Worm (Caenorhabditis elegans): Measurements from ENCODE around the gene nhr-133.

nhr-133 gene

ce11 chrV:2244751-2245150 is 32.8 kb upstream of the nhr-133 start, which contains the start of gene cyp-33C5:
TSS of gene cyp-33C5 (plus strand) at chrV:2245004.
- TF ChIP-seq unc-55 (GFP tag; optimal IDR thresholded peaks at IDR 0.05) (peak; percentile 2), fos-1 (tag; optimal IDR thresholded peaks at IDR 0.05) (peak; percentile 44), nhr-237 (tag; optimal IDR thresholded peaks at IDR 0.05) (no peak), sma-9 (GFP tag; optimal IDR thresholded peaks at IDR 0.05) (peak; percentile 74), sma-9 (tag; optimal IDR thresholded peaks at IDR 0.05) (no peak), nhr-129 (tag; optimal IDR thresholded peaks at IDR 0.05) (peak; percentile 26), gmeb-1 (tag; optimal IDR thresholded peaks at IDR 0.05) (peak; percentile 28), F13H6.1 (tag; optimal IDR thresholded peaks at IDR 0.05) (no peak), mab-5 (tag; optimal IDR thresholded peaks at IDR 0.05) (no peak), ama-1 (optimal IDR thresholded peaks at IDR 0.05) (no peak), skn-1 (tag; optimal IDR thresholded peaks at IDR 0.05) (no peak), lin-39 (tag; optimal IDR thresholded peaks at IDR 0.05) (no peak), sma-3 (GFP tag; optimal IDR thresholded peaks at IDR 0.05) (peak; percentile 5)

- no peak for TF ChIP-seq dmd-4 (tag; optimal IDR thresholded peaks at IDR 0.05)
Measured at ce11 chrV:2242630-2243029, 30.7 kb upstream of the nhr-133 start, which contains the start of gene cyp-33C3. TSS of gene cyp-33C3 (plus strand) at chrV:2242778.

- no peak for TF ChIP-seq peb-1 (tag; optimal IDR thresholded peaks at IDR 0.05)
- no peak for TF ChIP-seq nhr-25 (tag; optimal IDR thresholded peaks at IDR 0.05)
- no peak for TF ChIP-seq mbf-1 (tag; optimal IDR thresholded peaks at IDR 0.05)
- no peak for TF ChIP-seq zag-1 (tag; optimal IDR thresholded peaks at IDR 0.05)
- TF ChIP-seq unc-55 (GFP tag; optimal IDR thresholded peaks at IDR 0.05) = no peak
- peak; percentile 16 for TF ChIP-seq gmeb-1 (tag; optimal IDR thresholded peaks at IDR 0.05)
- no peak for TF ChIP-seq blmp-1 (tag; optimal IDR thresholded peaks at IDR 0.05; ENCODE audit: insufficient read depth)
Measured at ce11 chrV:2238012-2238411, 26.1 kb upstream of the nhr-133 start.

DNA sequence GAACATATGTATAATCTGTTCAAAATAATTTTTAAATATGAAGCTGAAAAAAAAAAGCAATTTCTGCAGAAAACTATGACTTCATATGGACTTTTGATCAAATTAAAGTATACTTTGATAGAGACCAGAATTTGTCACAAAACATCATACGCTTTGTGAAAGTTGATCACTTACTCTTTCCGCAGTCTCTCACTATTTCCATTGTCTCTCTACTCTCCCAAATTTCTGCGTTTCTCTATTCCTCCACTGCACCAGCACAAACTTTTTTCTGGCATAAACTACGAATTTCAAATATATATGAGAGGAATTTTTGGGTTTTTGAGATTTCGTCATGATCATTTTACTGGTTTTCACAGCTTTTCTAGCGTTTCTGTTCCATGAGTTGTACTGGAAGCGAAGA is 23.9 kb upstream of the nhr-133 start, which contains the start of gene cyp-33C4:
cyp-33C4 (plus strand) TSS at position 293 of the 400 bp plus-strand sequence.
- TF ChIP-seq gmeb-1 (tag; optimal IDR thresholded peaks at IDR 0.05) (peak; percentile 3), C34F6.9 (tag; optimal IDR thresholded peaks at IDR 0.05) (peak; percentile 28), nhr-129 (tag; optimal IDR thresholded peaks at IDR 0.05) (peak; percentile 7), fos-1 (tag; optimal IDR thresholded peaks at IDR 0.05) (peak; percentile 31), unc-55 (GFP tag; optimal IDR thresholded peaks at IDR 0.05) (peak; percentile 34), sma-9 (GFP tag; optimal IDR thresholded peaks at IDR 0.05) (peak; percentile 32), sma-9 (tag; optimal IDR thresholded peaks at IDR 0.05) (no peak), nhr-21 (tag; optimal IDR thresholded peaks at IDR 0.05) (no peak), mab-5 (tag; optimal IDR thresholded peaks at IDR 0.05) (no peak)

- TF ChIP-seq ztf-1 (GFP tag; conservative IDR thresholded peaks at IDR 0.05) (no peak), unc-55 (GFP tag; optimal IDR thresholded peaks at IDR 0.05) (no peak), mab-5 (tag; optimal IDR thresholded peaks at IDR 0.05) (no peak), ztf-4 (tag; optimal IDR thresholded peaks at IDR 0.05) (no peak), ZK546.5 (tag; optimal IDR thresholded peaks at IDR 0.05) (no peak), elt-3 (tag; optimal IDR thresholded peaks at IDR 0.05) (no peak), blmp-1 (tag; optimal IDR thresholded peaks at IDR 0.05; ENCODE audit: insufficient read depth) (no peak), nhr-25 (tag; optimal IDR thresholded peaks at IDR 0.05) (no peak), R02D3.7 (tag; optimal IDR thresholded peaks at IDR 0.05) (no peak), unc-62 (GFP tag; optimal IDR thresholded peaks at IDR 0.05) (no peak), sma-3 (GFP tag; optimal IDR thresholded peaks at IDR 0.05) (no peak)
Measured at ce11 chrV:2233177-2233576, 21.3 kb upstream of the nhr-133 start, which contains the start of gene nhr-96. TSS of gene nhr-96 (plus strand) at chrV:2233477.

DNA sequence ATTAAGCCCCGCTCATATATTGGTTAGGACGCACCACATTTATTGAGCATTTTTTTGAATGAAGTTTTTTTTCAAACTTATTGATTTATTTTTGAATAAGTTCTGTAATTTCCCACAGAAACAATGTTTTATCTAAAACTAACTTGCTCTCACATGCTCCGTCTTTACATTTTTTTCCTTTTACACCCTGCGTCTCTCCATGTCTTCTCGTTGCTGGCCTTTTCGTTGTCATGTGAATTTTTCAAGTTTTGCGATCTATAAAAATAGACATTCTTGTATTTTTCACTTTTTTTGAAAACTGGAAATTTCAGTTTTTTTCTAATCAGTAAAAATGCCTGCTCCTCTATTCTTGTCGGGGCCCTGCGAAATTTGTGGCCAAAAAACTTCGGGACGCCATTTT is 19.0 kb upstream of the nhr-133 start, which contains the start of gene nhr-134:
nhr-134 (plus strand) TSS at position 312 of the 400 bp plus-strand sequence.
- TF ChIP-seq dmd-4 (tag; optimal IDR thresholded peaks at IDR 0.05) = no peak
- TF ChIP-seq gmeb-1 (tag; optimal IDR thresholded peaks at IDR 0.05) = no peak
- TF ChIP-seq blmp-1 (tag; optimal IDR thresholded peaks at IDR 0.05; ENCODE audit: insufficient read depth) = no peak
- peak; percentile 4 for TF ChIP-seq fos-1 (tag; optimal IDR thresholded peaks at IDR 0.05)
- peak; percentile 34 for TF ChIP-seq C34F6.9 (tag; optimal IDR thresholded peaks at IDR 0.05)
- TF ChIP-seq ama-1 (optimal IDR thresholded peaks at IDR 0.05) = no peak
- TF ChIP-seq ztf-4 (tag; optimal IDR thresholded peaks at IDR 0.05) = no peak
- no peak for TF ChIP-seq nhr-6 (tag; optimal IDR thresholded peaks at IDR 0.05)
- TF ChIP-seq elt-3 (tag; optimal IDR thresholded peaks at IDR 0.05) = no peak
- peak; percentile 38 for TF ChIP-seq crh-2 (tag; optimal IDR thresholded peaks at IDR 0.05)
- no peak for TF ChIP-seq mbf-1 (tag; optimal IDR thresholded peaks at IDR 0.05)

DNA sequence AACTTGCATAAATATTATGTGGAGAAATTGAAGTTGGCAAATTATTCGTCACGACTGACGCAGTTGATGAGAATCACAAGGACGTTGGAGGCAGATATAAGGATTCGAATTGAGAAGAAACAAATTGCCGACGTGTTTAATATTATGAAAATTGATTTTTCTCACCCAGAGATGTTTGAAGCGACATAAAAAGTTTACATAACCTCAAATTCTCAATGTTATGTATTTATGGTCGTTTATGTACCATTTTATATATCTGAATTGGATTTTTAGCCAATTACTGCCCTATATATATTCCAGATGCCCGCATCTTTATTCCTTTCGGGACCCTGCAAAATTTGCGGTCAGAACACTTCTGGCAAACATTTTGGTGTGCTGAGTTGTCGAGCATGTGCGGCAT is 16.9 kb upstream of the nhr-133 start, which contains the start of gene nhr-126:
nhr-126 (plus strand) TSS at position 301 of the 400 bp plus-strand sequence.
- no peak for TF ChIP-seq nhr-12 (tag; optimal IDR thresholded peaks at IDR 0.05)
- no peak for TF ChIP-seq zag-1 (tag; optimal IDR thresholded peaks at IDR 0.05)
- no peak for TF ChIP-seq lin-13 (GFP tag; optimal IDR thresholded peaks at IDR 0.05)
- TF ChIP-seq ztf-4 (tag; optimal IDR thresholded peaks at IDR 0.05) = no peak
- no peak for TF ChIP-seq dmd-4 (tag; optimal IDR thresholded peaks at IDR 0.05)
- no peak for TF ChIP-seq nhr-6 (tag; optimal IDR thresholded peaks at IDR 0.05)
- TF ChIP-seq snpc-4 (tag; optimal IDR thresholded peaks at IDR 0.05) = no peak
- no peak for TF ChIP-seq Y55F3AM.14 (GFP tag; optimal IDR thresholded peaks at IDR 0.05)
- TF ChIP-seq nhr-10 (tag; optimal IDR thresholded peaks at IDR 0.05) = no peak
- no peak for TF ChIP-seq ceh-16 (tag; optimal IDR thresholded peaks at IDR 0.05)
- TF ChIP-seq peb-1 (tag; optimal IDR thresholded peaks at IDR 0.05) = no peak
- TF ChIP-seq nhr-11 (tag; optimal IDR thresholded peaks at IDR 0.05) = no peak
- TF ChIP-seq sma-9 (GFP tag; optimal IDR thresholded peaks at IDR 0.05) = no peak
- TF ChIP-seq sma-9 (tag; optimal IDR thresholded peaks at IDR 0.05) = no peak
- no peak for TF ChIP-seq unc-39 (tag; optimal IDR thresholded peaks at IDR 0.05)
- no peak for TF ChIP-seq unc-55 (GFP tag; optimal IDR thresholded peaks at IDR 0.05)
- TF ChIP-seq nhr-25 (tag; optimal IDR thresholded peaks at IDR 0.05) = no peak
- TF ChIP-seq R02D3.7 (tag; optimal IDR thresholded peaks at IDR 0.05) = no peak
- no peak for TF ChIP-seq mdl-1 (tag; optimal IDR thresholded peaks at IDR 0.05)
- TF ChIP-seq ztf-1 (GFP tag; conservative IDR thresholded peaks at IDR 0.05) = no peak
